Worm (Caenorhabditis elegans) whole organism, young adult: ENCODE data around the gene T05H4.11.
A peak's percentile ranks its signal among the peaks of the same experiment; 100 is the strongest.

Experiments
- B0019.2 ChIP-seq: fragments of 200-800 bp; sonication (Bioruptor generic); conservative IDR thresholded peaks from 2 replicates; pipeline ENCODE4 v1.3.6; 2022; ENCODE audit warnings: missing genetic modification reagents, missing genetic modification characterization, missing compliant biosample characterization
- C06A6.2 ChIP-seq: fragments of 200-800 bp; sonication (Bioruptor generic); conservative IDR thresholded peaks from 2 replicates; pipeline ENCODE4 v1.3.6; 2022; ENCODE audit warnings: missing genetic modification characterization, missing compliant biosample characterization
- C17E4.6 ChIP-seq: fragments of 200-800 bp; sonication (Bioruptor generic); IDR thresholded peaks from 2 replicates; pipeline ENCODE4 v1.3.6; 2022; ENCODE audit warnings: missing genetic modification reagents, missing genetic modification characterization, missing compliant biosample characterization
- D2030.7 ChIP-seq: fragments of 200-800 bp; sonication (Bioruptor generic); IDR thresholded peaks from 2 replicates; pipeline ENCODE4 v1.3.6; 2022; ENCODE audit warnings: missing genetic modification reagents, missing genetic modification characterization, missing compliant biosample characterization
- F37B4.10 ChIP-seq: fragments of 200-800 bp; sonication (Bioruptor generic); IDR thresholded peaks from 2 replicates; pipeline ENCODE4 v1.3.6; 2022; ENCODE audit warnings: missing genetic modification characterization, missing compliant biosample characterization
- F57A8.1 ChIP-seq: fragments of 200-800 bp; sonication (Bioruptor generic); optimal IDR thresholded peaks from 2 replicates; lab custom pipeline; 2018; ENCODE audit warnings: mild to moderate bottlenecking, missing genetic modification characterization, moderate library complexity, missing compliant biosample characterization
- K11D2.4 ChIP-seq: fragments of 200-800 bp; sonication (Bioruptor generic); IDR thresholded peaks from 2 replicates; pipeline ENCODE4 v1.3.6; 2022; ENCODE audit warnings: missing genetic modification reagents, missing genetic modification characterization, missing compliant biosample characterization
- K12H6.12 ChIP-seq: fragments of 200-800 bp; sonication (Bioruptor generic); optimal IDR thresholded peaks from 2 replicates; lab custom pipeline; 2018; ENCODE audit warnings: mild to moderate bottlenecking, missing genetic modification characterization, missing compliant biosample characterization
- T07F8.4 ChIP-seq: sonication (generic microtip); optimal IDR thresholded peaks from 2 replicates; lab custom pipeline; 2016; ENCODE audit warnings: mild to moderate bottlenecking, missing genetic modification characterization, moderate library complexity, missing compliant biosample characterization
- T26A5.8 ChIP-seq: sonication (generic microtip); optimal IDR thresholded peaks from 2 replicates; lab custom pipeline; 2016; ENCODE audit warnings: missing genetic modification characterization, missing compliant biosample characterization
- Y95B8A.8 ChIP-seq: fragments of 200-800 bp; sonication (Bioruptor generic); IDR thresholded peaks from 2 replicates; pipeline ENCODE4 v1.3.6; 2022; ENCODE audit warnings: missing genetic modification reagents, missing genetic modification characterization, missing compliant biosample characterization
- aptf-2 ChIP-seq: fragments of 200-800 bp; sonication (Bioruptor generic); conservative IDR thresholded peaks from 2 replicates; pipeline ENCODE4 v1.3.6; 2022; ENCODE audit warnings: missing genetic modification reagents, missing genetic modification characterization, missing compliant biosample characterization
- atf-7 ChIP-seq: sonication (generic microtip); optimal IDR thresholded peaks from 2 replicates; lab custom pipeline; 2017; ENCODE audit warnings: mild to moderate bottlenecking, missing genetic modification characterization, missing compliant biosample characterization
- attf-3 ChIP-seq: fragments of 200-800 bp; sonication (Bioruptor generic); conservative IDR thresholded peaks from 2 replicates; pipeline ENCODE4 v1.3.6; 2022; ENCODE audit warnings: missing genetic modification reagents, missing genetic modification characterization, missing compliant biosample characterization
- bed-2 ChIP-seq: fragments of 200-800 bp; sonication (Bioruptor generic); IDR thresholded peaks from 2 replicates; pipeline ENCODE4 v1.3.6; 2022; ENCODE audit warnings: missing genetic modification reagents, missing genetic modification characterization, missing compliant biosample characterization
- cebp-1 ChIP-seq, 2 experiments: fragments of 200-800 bp in 1 of 2; sonication (Bioruptor generic) in 1 of 2; sonication (generic microtip) in 1 of 2; IDR thresholded peaks in 1 of 2; optimal IDR thresholded peaks in 1 of 2; 2 replicates each; pipeline versions ENCODE4 v1.3.6 to Lab custom; 2017 to 2022; ENCODE audit warnings: missing compliant biosample characterization in 2 of 2, missing genetic modification characterization in 2 of 2, mild to moderate bottlenecking in 1 of 2, missing genetic modification reagents in 1 of 2, moderate library complexity in 1 of 2
- ceh-27 ChIP-seq: fragments of 200-800 bp; sonication (Bioruptor generic); optimal IDR thresholded peaks from 2 replicates; lab custom pipeline; 2018; ENCODE audit warnings: mild to moderate bottlenecking, missing genetic modification characterization, moderate library complexity, missing compliant biosample characterization
- ceh-79 ChIP-seq: sonication (generic microtip); optimal IDR thresholded peaks from 2 replicates; lab custom pipeline; 2017; ENCODE audit warnings: mild to moderate bottlenecking, missing genetic modification characterization, missing compliant biosample characterization
- die-1 ChIP-seq: sonication (generic microtip); optimal IDR thresholded peaks from 2 replicates; lab custom pipeline; 2016; ENCODE audit warnings: missing genotype, mild to moderate bottlenecking, missing genetic modification characterization, missing compliant biosample characterization
- efl-1 ChIP-seq: fragments of 150-350 bp; optimal IDR thresholded peaks from 2 replicates; lab custom pipeline; 2014; ENCODE audit warnings: missing biosample characterization, missing genetic modification reagents, missing genetic modification characterization
- egl-18 ChIP-seq: fragments of 200-800 bp; sonication (Bioruptor generic); IDR thresholded peaks from 2 replicates; pipeline ENCODE4 v1.3.6; 2022; ENCODE audit warnings: missing genetic modification reagents, missing genetic modification characterization, missing compliant biosample characterization
- egl-44 ChIP-seq: fragments of 200-800 bp; sonication (Bioruptor generic); IDR thresholded peaks from 2 replicates; pipeline ENCODE4 v1.3.6; 2022; ENCODE audit warnings: missing genetic modification reagents, missing genetic modification characterization, missing compliant biosample characterization
- ets-4 ChIP-seq: fragments of 200-800 bp; sonication (Bioruptor generic); optimal IDR thresholded peaks from 2 replicates; lab custom pipeline; 2018; ENCODE audit warnings: mild to moderate bottlenecking, missing genetic modification characterization, missing compliant biosample characterization
- fkh-3 ChIP-seq: sonication (generic microtip); optimal IDR thresholded peaks from 2 replicates; lab custom pipeline; 2016; ENCODE audit warnings: mild to moderate bottlenecking, missing genetic modification characterization, missing compliant biosample characterization
- hlh-12 ChIP-seq: sonication (generic microtip); optimal IDR thresholded peaks from 2 replicates; lab custom pipeline; 2016; ENCODE audit warnings: missing genetic modification characterization, missing compliant biosample characterization
- hmg-1.2 ChIP-seq: fragments of 200-800 bp; sonication (Bioruptor generic); IDR thresholded peaks from 2 replicates; pipeline ENCODE4 v1.3.6; 2022; ENCODE audit warnings: missing genetic modification reagents, missing genetic modification characterization, missing compliant biosample characterization
- lin-26 ChIP-seq: fragments of 200-800 bp; sonication (Bioruptor generic); IDR thresholded peaks from 2 replicates; pipeline ENCODE4 v1.3.6; 2022; ENCODE audit warnings: missing genetic modification reagents, missing genetic modification characterization, missing compliant biosample characterization
- lin-40 ChIP-seq: sonication (generic microtip); optimal IDR thresholded peaks from 2 replicates; lab custom pipeline; 2016; ENCODE audit warnings: missing genetic modification characterization, mild to moderate bottlenecking, missing compliant biosample characterization, missing genotype, missing genetic modification reagents
- lin-54 ChIP-seq: fragments of 200-800 bp; sonication (Bioruptor generic); optimal IDR thresholded peaks from 2 replicates; lab custom pipeline; 2018; ENCODE audit warnings: mild to moderate bottlenecking, missing genetic modification characterization, missing compliant biosample characterization
- lir-1 ChIP-seq: fragments of 200-800 bp; sonication (Bioruptor generic); conservative IDR thresholded peaks from 2 replicates; pipeline ENCODE4 v1.3.6; 2022; ENCODE audit warnings: missing genetic modification reagents, missing genetic modification characterization, missing compliant biosample characterization
- lsl-1 ChIP-seq: fragments of 200-800 bp; sonication (Bioruptor generic); optimal IDR thresholded peaks from 2 replicates; lab custom pipeline; 2018; ENCODE audit warnings: mild to moderate bottlenecking, missing genetic modification characterization, moderate library complexity, missing compliant biosample characterization
- madf-6 ChIP-seq: fragments of 200-800 bp; sonication (Bioruptor generic); IDR thresholded peaks from 2 replicates; pipeline ENCODE4 v1.3.6; 2022; ENCODE audit warnings: missing genetic modification reagents, missing genetic modification characterization, missing compliant biosample characterization
- mcd-1 ChIP-seq: fragments of 200-800 bp; sonication (Bioruptor generic); IDR thresholded peaks from 2 replicates; pipeline ENCODE4 v1.3.6; 2022; ENCODE audit warnings: missing genetic modification reagents, missing genetic modification characterization, missing compliant biosample characterization
- nfyb-1 ChIP-seq: fragments of 200-800 bp; sonication (Bioruptor generic); IDR thresholded peaks from 2 replicates; pipeline ENCODE4 v1.3.6; 2022; ENCODE audit warnings: missing genetic modification reagents, missing genetic modification characterization, missing compliant biosample characterization
- nhr-120 ChIP-seq: fragments of 200-800 bp; sonication (Bioruptor generic); IDR thresholded peaks from 2 replicates; pipeline ENCODE4 v1.3.6; 2022; ENCODE audit warnings: missing genetic modification characterization, missing compliant biosample characterization
- nhr-90 ChIP-seq: sonication (generic microtip); optimal IDR thresholded peaks from 2 replicates; lab custom pipeline; 2016; ENCODE audit warnings: missing genotype, mild to moderate bottlenecking, missing genetic modification characterization, missing compliant biosample characterization
- rcor-1 ChIP-seq: fragments of 200-800 bp; sonication (Bioruptor generic); IDR thresholded peaks from 2 replicates; pipeline ENCODE4 v1.3.6; 2022; ENCODE audit warnings: missing genetic modification reagents, missing genetic modification characterization, missing compliant biosample characterization
- sdz-38 ChIP-seq: sonication (generic microtip); optimal IDR thresholded peaks from 2 replicates; lab custom pipeline; 2016; ENCODE audit warnings: missing genotype, missing genetic modification characterization, missing compliant biosample characterization
- snpc-4 ChIP-seq, 5 experiments: fragments of 150-350 bp in 1 of 5; sonication (generic microtip) in 4 of 5; optimal IDR thresholded peaks; 2 replicates each; lab custom pipeline; 2014 to 2018; ENCODE audit warnings: missing genetic modification characterization in 5 of 5, missing biosample characterization in 3 of 5, antibody characterized with exemption in 2 of 5, mild to moderate bottlenecking in 2 of 5, missing compliant biosample characterization in 2 of 5, missing genotype in 2 of 5, moderate library complexity in 2 of 5, missing genetic modification reagents in 1 of 5
- tbp1 ChIP-seq: fragments of 200-800 bp; sonication (Bioruptor generic); optimal IDR thresholded peaks from 2 replicates; lab custom pipeline; 2018; ENCODE audit warnings: mild to moderate bottlenecking, missing genetic modification characterization, missing compliant biosample characterization
- tbx-9 ChIP-seq: sonication (generic microtip); optimal IDR thresholded peaks from 2 replicates; lab custom pipeline; 2016; ENCODE audit warnings: borderline replicate concordance, missing genetic modification characterization, inconsistent platforms, missing compliant biosample characterization
- tlf-1 ChIP-seq: fragments of 200-800 bp; sonication (Bioruptor generic); optimal IDR thresholded peaks from 2 replicates; lab custom pipeline; 2018; ENCODE audit warnings: mild to moderate bottlenecking, missing genetic modification characterization, missing compliant biosample characterization
- unc-62 ChIP-seq: fragments of 150-350 bp; optimal IDR thresholded peaks from 2 replicates; lab custom pipeline; 2014; ENCODE audit warnings: missing biosample characterization, missing genetic modification reagents, missing genetic modification characterization
- ztf-18 ChIP-seq: sonication (generic microtip); optimal IDR thresholded peaks from 2 replicates; lab custom pipeline; 2016; ENCODE audit warnings: missing genotype, mild to moderate bottlenecking, missing genetic modification characterization, missing compliant biosample characterization
- ztf-25 ChIP-seq: fragments of 200-800 bp; sonication (Bioruptor generic); IDR thresholded peaks from 2 replicates; pipeline ENCODE4 v1.3.6; 2022; ENCODE audit warnings: missing genetic modification reagents, missing genetic modification characterization, missing compliant biosample characterization
- ztf-28 ChIP-seq: fragments of 200-800 bp; sonication (Bioruptor generic); IDR thresholded peaks from 2 replicates; pipeline ENCODE4 v1.3.6; 2022; ENCODE audit warnings: missing genetic modification reagents, missing genetic modification characterization, missing compliant biosample characterization
- ztf-6 ChIP-seq: fragments of 200-800 bp; sonication (Bioruptor generic); IDR thresholded peaks from 2 replicates; pipeline ENCODE4 v1.3.6; 2022; ENCODE audit warnings: missing genetic modification reagents, missing genetic modification characterization, missing compliant biosample characterization

T05H4.11 gene

ce11 chrV:6433446-6434178, 7.6 kb upstream of the T05H4.11 start, which contains the start of the genes gad-1 and erfa-1 (continued):
- no peak for TF ChIP-seq cebp-1 (GFP tag; IDR thresholded peaks at IDR 0.05; lab: Robert Waterston, UW)
- peak; percentile 26 for TF ChIP-seq cebp-1 (tag; optimal IDR thresholded peaks at IDR 0.05; lab: Kevin White, UChicago)
- no peak for TF ChIP-seq attf-3 (GFP tag; lab: Robert Waterston, UW)
- TF ChIP-seq snpc-4 (GFP tag; optimal IDR thresholded peaks at IDR 0.05; lab: Kevin White, UChicago): no peak
- TF ChIP-seq snpc-4 (tag; optimal IDR thresholded peaks at IDR 0.05; lab: Kevin White, UChicago): peak in 1 of 4 experiments; percentile 28
- no peak for TF ChIP-seq tbx-9 (tag; lab: Kevin White, UChicago)
- no peak for TF ChIP-seq ztf-28 (GFP tag; lab: Robert Waterston, UW)
- peak; percentile 3 for TF ChIP-seq K12H6.12 (tag; lab: Kevin White, UChicago)
- TF ChIP-seq sdz-38 (tag; lab: Kevin White, UChicago): no peak
- no peak for TF ChIP-seq T07F8.4
- TF ChIP-seq tbp1: no peak
- TF ChIP-seq nhr-120 (GFP tag; lab: Robert Waterston, UW): no peak
- peak; percentile 69 for TF ChIP-seq madf-6 (GFP tag; lab: Robert Waterston, UW)
- no peak for TF ChIP-seq T26A5.8 (tag; lab: Kevin White, UChicago)
- no peak for TF ChIP-seq tlf-1 (GFP tag; lab: Kevin White, UChicago)
- no peak for TF ChIP-seq ets-4 (GFP tag; lab: Kevin White, UChicago)
- TF ChIP-seq C06A6.2 (GFP tag; lab: Robert Waterston, UW): no peak
- TF ChIP-seq lsl-1: peak; percentile 77
- no peak for TF ChIP-seq C17E4.6 (GFP tag; lab: Robert Waterston, UW)
- no peak for TF ChIP-seq ceh-79 (tag; lab: Kevin White, UChicago)
- no peak for TF ChIP-seq lin-40 (tag; lab: Kevin White, UChicago)
- TF ChIP-seq ztf-6 (GFP tag; lab: Robert Waterston, UW): no peak
- no peak for TF ChIP-seq K11D2.4
- TF ChIP-seq egl-44: no peak
- peak; percentile 37; the same call in 1 of the 2 replicates for TF ChIP-seq D2030.7
- no peak for TF ChIP-seq egl-18
- TF ChIP-seq lin-54 (GFP tag; lab: Kevin White, UChicago): peak; percentile 63
- no peak for TF ChIP-seq nfyb-1 (GFP tag; lab: Robert Waterston, UW)
- no peak for TF ChIP-seq die-1 (tag; lab: Kevin White, UChicago)
- no peak for TF ChIP-seq unc-62 (GFP tag; lab: Kevin White, UChicago)
- TF ChIP-seq ceh-27: peak; percentile 61
- TF ChIP-seq bed-2 (GFP tag; lab: Robert Waterston, UW): no peak
- TF ChIP-seq hlh-12: no peak
- TF ChIP-seq B0019.2: no peak
- TF ChIP-seq F57A8.1: no peak
- TF ChIP-seq mcd-1 (GFP tag; lab: Robert Waterston, UW): peak; percentile 78
- no peak for TF ChIP-seq aptf-2
- no peak for TF ChIP-seq lin-26
- TF ChIP-seq ztf-25 (GFP tag; lab: Robert Waterston, UW): 0 out of 2 replicates have a peak, but pooled peaks have one; percentile 47
- no peak for TF ChIP-seq Y95B8A.8 (GFP tag; lab: Robert Waterston, UW)
- TF ChIP-seq F37B4.10: no peak
- TF ChIP-seq hmg-1.2 (GFP tag; lab: Robert Waterston, UW): no peak
- TF ChIP-seq efl-1 (GFP tag; lab: Kevin White, UChicago): peak; percentile 67
- no peak for TF ChIP-seq atf-7
- TF ChIP-seq nhr-90 (tag; lab: Kevin White, UChicago): no peak
- no peak for TF ChIP-seq fkh-3
- TF ChIP-seq rcor-1 (GFP tag; lab: Robert Waterston, UW): peak; percentile 68
- TF ChIP-seq lir-1 (GFP tag; lab: Robert Waterston, UW): no peak
- no peak for TF ChIP-seq ztf-18 (tag; lab: Kevin White, UChicago)
